Worm (Caenorhabditis elegans) whole organism, L1 larva: Measurements from ENCODE around the gene R04E5.7.
A peak's percentile ranks its signal among the peaks of the same experiment; 100 is the strongest.

Source experiments
- C16A3.4 ChIP-seq: fragments of 150-350 bp; optimal IDR thresholded peaks from 2 replicates; lab custom pipeline; 2014; ENCODE audit warnings: missing biosample characterization, missing genetic modification characterization
- C34B4.2 ChIP-seq: sonication (generic microtip); optimal IDR thresholded peaks from 2 replicates; lab custom pipeline; 2017; ENCODE audit warnings: mild to moderate bottlenecking, missing genetic modification characterization, missing compliant biosample characterization
- Y116A8C.19 ChIP-seq: sonication (generic microtip); optimal IDR thresholded peaks from 2 replicates; lab custom pipeline; 2016; ENCODE audit warnings: missing compliant biosample characterization, missing genetic modification characterization, borderline replicate concordance
- aha-1 ChIP-seq: fragments of 150-350 bp; optimal IDR thresholded peaks from 2 replicates; lab custom pipeline; 2014; ENCODE audit warnings: missing biosample characterization, missing genetic modification characterization
- aly-2 ChIP-seq: fragments of 150-350 bp; optimal IDR thresholded peaks from 2 replicates; lab custom pipeline; 2014; ENCODE audit warnings: missing biosample characterization, missing genetic modification characterization
- ama-1 ChIP-seq: fragments of 150-350 bp; optimal IDR thresholded peaks from 2 replicates; lab custom pipeline; 2014
- blmp-1 ChIP-seq: fragments of 150-350 bp; optimal IDR thresholded peaks from 2 replicates; lab custom pipeline; 2014; ENCODE audit warnings: missing biosample characterization, missing genetic modification characterization
- ceh-63 ChIP-seq: fragments of 200-800 bp; sonication (Bioruptor generic); optimal IDR thresholded peaks from 2 replicates; lab custom pipeline; 2018; ENCODE audit warnings: mild to moderate bottlenecking, missing genetic modification characterization, missing compliant biosample characterization
- ceh-8 ChIP-seq: fragments of 200-800 bp; sonication (Bioruptor generic); optimal IDR thresholded peaks from 2 replicates; lab custom pipeline; 2018; ENCODE audit warnings: mild to moderate bottlenecking, missing genetic modification characterization, moderate library complexity, missing compliant biosample characterization
- ceh-90 ChIP-seq: sonication (generic microtip); optimal IDR thresholded peaks from 2 replicates; lab custom pipeline; 2016; ENCODE audit warnings: missing genetic modification characterization, missing compliant biosample characterization
- ces-1 ChIP-seq: fragments of 150-350 bp; optimal IDR thresholded peaks from 2 replicates; lab custom pipeline; 2014; ENCODE audit warnings: missing biosample characterization, missing genetic modification reagents, missing genetic modification characterization
- dpl-1 ChIP-seq, 3 experiments: fragments of 150-350 bp in 2 of 3; sonication (generic microtip) in 1 of 3; optimal IDR thresholded peaks; 2 replicates each; lab custom pipeline; 2014 to 2017; ENCODE audit warnings: missing biosample characterization in 3 of 3, missing genetic modification characterization in 3 of 3, missing genetic modification reagents in 3 of 3
- efl-1 ChIP-seq, 4 experiments: fragments of 150-350 bp; optimal IDR thresholded peaks in 3 of 4; peaks in 1 of 4; 1 replicate in 1 of 4; 2 replicates in 3 of 4; lab custom pipeline; 2014; ENCODE audit warnings: missing biosample characterization in 2 of 4, missing genetic modification characterization in 2 of 4, missing genetic modification reagents in 2 of 4
- egl-13 ChIP-seq: sonication (generic microtip); optimal IDR thresholded peaks from 2 replicates; lab custom pipeline; 2016; ENCODE audit warnings: missing genotype, missing genetic modification reagents, missing genetic modification characterization, missing compliant biosample characterization
- ets-5 ChIP-seq: fragments of 200-800 bp; sonication (Bioruptor generic); IDR thresholded peaks from 2 replicates; pipeline ENCODE4 v1.3.6; 2022; ENCODE audit warnings: missing genetic modification characterization, missing compliant biosample characterization
- fkh-4 ChIP-seq: sonication (generic microtip); optimal IDR thresholded peaks from 2 replicates; lab custom pipeline; 2016; ENCODE audit warnings: missing compliant biosample characterization, missing genetic modification characterization, borderline replicate concordance
- fos-1 ChIP-seq: fragments of 150-350 bp; optimal IDR thresholded peaks from 2 replicates; lab custom pipeline; 2014; ENCODE audit warnings: missing biosample characterization, missing genetic modification characterization
- grh-1 ChIP-seq: fragments of 200-800 bp; sonication (Bioruptor generic); IDR thresholded peaks from 2 replicates; pipeline ENCODE4 v1.3.6; 2022; ENCODE audit warnings: missing genetic modification reagents, missing genetic modification characterization, missing compliant biosample characterization
- hlh-4 ChIP-seq: sonication (generic microtip); optimal IDR thresholded peaks from 2 replicates; lab custom pipeline; 2016; ENCODE audit warnings: mild to moderate bottlenecking, missing genetic modification characterization, missing compliant biosample characterization
- hpl-2 ChIP-seq: fragments of 150-350 bp; optimal IDR thresholded peaks from 2 replicates; lab custom pipeline; 2014; ENCODE audit warnings: missing biosample characterization, missing genetic modification reagents, missing genetic modification characterization
- irx-1 ChIP-seq: sonication (generic microtip); optimal IDR thresholded peaks from 2 replicates; lab custom pipeline; 2016; ENCODE audit warnings: missing genetic modification characterization, missing compliant biosample characterization
- lin-14 ChIP-seq: fragments of 200-800 bp; sonication (Bioruptor generic); optimal IDR thresholded peaks from 2 replicates; lab custom pipeline; 2018; ENCODE audit warnings: mild to moderate bottlenecking, missing genetic modification characterization, moderate library complexity, missing compliant biosample characterization
- lin-15B ChIP-seq: fragments of 150-350 bp; sonication (generic microtip); optimal IDR thresholded peaks from 3 replicates; lab custom pipeline; 2014; ENCODE audit warnings: missing biosample characterization, missing genetic modification characterization
- lin-35 ChIP-seq, 2 experiments: fragments of 150-350 bp; optimal IDR thresholded peaks; 2 replicates each; lab custom pipeline; 2014; ENCODE audit warnings: missing biosample characterization in 2 of 2, missing genetic modification characterization in 2 of 2, missing genetic modification reagents in 2 of 2
- lir-3 ChIP-seq: sonication (generic microtip); optimal IDR thresholded peaks from 2 replicates; lab custom pipeline; 2016; ENCODE audit warnings: mild to moderate bottlenecking, missing genetic modification characterization, moderate library complexity, missing compliant biosample characterization; ENCODE audit not compliant: poor library complexity
- mab-9 ChIP-seq: fragments of 200-800 bp; sonication (Bioruptor generic); IDR thresholded peaks from 2 replicates; pipeline ENCODE4 v1.3.6; 2022; ENCODE audit warnings: missing genetic modification reagents, missing genetic modification characterization, missing compliant biosample characterization
- mdl-1 ChIP-seq, 2 experiments: fragments of 150-350 bp; optimal IDR thresholded peaks; 2 replicates each; lab custom pipeline; 2014 to 2017; ENCODE audit warnings: missing biosample characterization in 2 of 2, missing genetic modification characterization in 2 of 2, inconsistent platforms in 1 of 2
- mef-2 ChIP-seq: fragments of 150-350 bp; optimal IDR thresholded peaks from 2 replicates; lab custom pipeline; 2014; ENCODE audit warnings: missing biosample characterization, missing genetic modification characterization
- mep-1 ChIP-seq: fragments of 150-350 bp; optimal IDR thresholded peaks from 2 replicates; lab custom pipeline; 2014; ENCODE audit warnings: missing biosample characterization, missing genetic modification characterization
- nhr-12 ChIP-seq: sonication (generic microtip); optimal IDR thresholded peaks from 2 replicates; lab custom pipeline; 2017; ENCODE audit warnings: missing biosample characterization, missing genetic modification characterization
- nhr-19 ChIP-seq: fragments of 200-800 bp; sonication (Bioruptor generic); conservative IDR thresholded peaks from 2 replicates; pipeline ENCODE4 v1.3.6; 2022; ENCODE audit warnings: missing genetic modification characterization, missing compliant biosample characterization
- nhr-237 ChIP-seq: fragments of 150-350 bp; optimal IDR thresholded peaks from 2 replicates; lab custom pipeline; 2014; ENCODE audit warnings: missing biosample characterization, missing genetic modification characterization
- nhr-28 ChIP-seq: fragments of 150-350 bp; optimal IDR thresholded peaks from 2 replicates; lab custom pipeline; 2014; ENCODE audit warnings: missing biosample characterization, missing genetic modification characterization
- nhr-47 ChIP-seq: sonication (generic microtip); optimal IDR thresholded peaks from 2 replicates; lab custom pipeline; 2016; ENCODE audit warnings: mild to moderate bottlenecking, missing genetic modification characterization, moderate library complexity, missing compliant biosample characterization
- nhr-71 ChIP-seq: sonication (generic microtip); optimal IDR thresholded peaks from 2 replicates; lab custom pipeline; 2016; ENCODE audit warnings: mild to moderate bottlenecking, missing genetic modification characterization, moderate library complexity, missing compliant biosample characterization
- nhr-76 ChIP-seq: sonication (generic microtip); optimal IDR thresholded peaks from 2 replicates; lab custom pipeline; 2017; ENCODE audit warnings: missing biosample characterization, missing genetic modification characterization
- nhr-77 ChIP-seq: fragments of 150-350 bp; optimal IDR thresholded peaks from 2 replicates; lab custom pipeline; 2014; ENCODE audit warnings: missing biosample characterization, missing genetic modification characterization
- nhr-84 ChIP-seq: sonication (generic microtip); optimal IDR thresholded peaks from 2 replicates; lab custom pipeline; 2017; ENCODE audit warnings: missing biosample characterization, missing genetic modification characterization
- pax-3 ChIP-seq: fragments of 200-800 bp; sonication (Bioruptor generic); optimal IDR thresholded peaks from 2 replicates; lab custom pipeline; 2018; ENCODE audit warnings: mild to moderate bottlenecking, missing genetic modification characterization, moderate library complexity, missing compliant biosample characterization
- rnt-1 ChIP-seq: sonication (generic microtip); optimal IDR thresholded peaks from 2 replicates; lab custom pipeline; 2016; ENCODE audit warnings: mild to moderate bottlenecking, missing genetic modification characterization, moderate library complexity, missing compliant biosample characterization
- skn-1 ChIP-seq: fragments of 150-350 bp; optimal IDR thresholded peaks from 2 replicates; lab custom pipeline; 2014; ENCODE audit warnings: missing biosample characterization, missing genetic modification characterization
- snpc-4 ChIP-seq: fragments of 150-350 bp; optimal IDR thresholded peaks from 2 replicates; lab custom pipeline; 2014; ENCODE audit warnings: missing biosample characterization, missing genetic modification characterization
- snu-23 ChIP-seq: sonication (generic microtip); optimal IDR thresholded peaks from 2 replicates; lab custom pipeline; 2016; ENCODE audit warnings: missing genetic modification characterization, missing compliant biosample characterization
- swsn-7 ChIP-seq: sonication (generic microtip); optimal IDR thresholded peaks from 2 replicates; lab custom pipeline; 2016; ENCODE audit warnings: missing genetic modification characterization, missing compliant biosample characterization
- tbx-2 ChIP-seq: sonication (generic microtip); optimal IDR thresholded peaks from 2 replicates; lab custom pipeline; 2016; ENCODE audit warnings: missing genetic modification characterization, missing compliant biosample characterization
- unc-62 ChIP-seq: fragments of 150-350 bp; optimal IDR thresholded peaks from 2 replicates; lab custom pipeline; 2014; ENCODE audit warnings: missing biosample characterization, missing genetic modification reagents, missing genetic modification characterization
- xbp-1 ChIP-seq: sonication (generic microtip); optimal IDR thresholded peaks from 2 replicates; lab custom pipeline; 2016; ENCODE audit warnings: missing genetic modification characterization, missing compliant biosample characterization
- zag-1 ChIP-seq: fragments of 150-350 bp; optimal IDR thresholded peaks from 2 replicates; lab custom pipeline; 2014; ENCODE audit warnings: missing biosample characterization, missing genetic modification characterization
- zip-4 ChIP-seq: fragments of 200-800 bp; sonication (Bioruptor generic); optimal IDR thresholded peaks from 2 replicates; lab custom pipeline; 2018; ENCODE audit warnings: mild to moderate bottlenecking, missing genetic modification characterization, moderate library complexity, missing compliant biosample characterization
- ztf-11 ChIP-seq, 2 experiments: sonication (generic microtip); optimal IDR thresholded peaks; 2 replicates each; lab custom pipeline; 2016 to 2017; ENCODE audit warnings: missing genetic modification characterization in 2 of 2, missing biosample characterization in 1 of 2, missing compliant biosample characterization in 1 of 2
- ztf-4 ChIP-seq: fragments of 150-350 bp; optimal IDR thresholded peaks from 2 replicates; lab custom pipeline; 2014; ENCODE audit warnings: missing biosample characterization, missing genetic modification characterization

Gene R04E5.7

DNA sequence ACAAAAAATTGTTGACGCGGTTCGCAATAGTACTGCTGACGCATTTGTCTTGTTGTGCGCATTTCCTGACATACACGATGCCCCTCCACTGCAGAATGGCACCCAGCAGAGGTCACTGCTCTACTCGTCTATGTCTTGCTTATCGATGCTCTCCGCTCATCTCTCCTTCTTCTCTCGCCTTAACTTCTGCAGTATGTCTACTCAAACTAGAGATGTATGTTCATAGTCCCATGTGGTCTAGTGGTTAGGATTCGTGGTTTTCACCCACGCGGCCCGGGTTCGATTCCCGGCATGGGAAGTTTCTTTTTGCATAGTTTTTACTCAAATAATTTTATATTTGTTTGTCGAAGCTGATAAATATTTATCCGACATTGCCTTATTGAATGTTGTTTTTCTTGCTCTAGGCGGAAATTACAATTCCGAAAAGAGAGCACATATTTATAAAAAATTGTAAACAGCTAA, 38.9 kb upstream of the R04E5.7 start, which contains the start of gene C28G1.2 (continued):
- TF ChIP-seq ceh-63 (GFP tag; lab: Kevin White, UChicago): peak; percentile 61
- peak; percentile 63 for TF ChIP-seq aha-1
- TF ChIP-seq skn-1 (tag; lab: Kevin White, UChicago): peak; percentile 80
- peak; percentile 18 for TF ChIP-seq mef-2 (tag; lab: Kevin White, UChicago)
- TF ChIP-seq ceh-8 (GFP tag; lab: Kevin White, UChicago): peak; percentile 92
- TF ChIP-seq pax-3 (tag; lab: Kevin White, UChicago): peak; percentile 78
- no peak for TF ChIP-seq Y116A8C.19 (tag; lab: Kevin White, UChicago)
- peak; percentile 74 to 78 for TF ChIP-seq efl-1 (optimal IDR thresholded peaks at IDR 0.05; lab: Kevin White, UChicago)
- TF ChIP-seq efl-1 (GFP tag; optimal IDR thresholded peaks at IDR 0.05 in 1 of 2; lab: Kevin White, UChicago): peak; percentile 49 to 96
- TF ChIP-seq ets-5 (GFP tag; lab: Robert Waterston, UW): no peak
- peak; percentile 76 for TF ChIP-seq fos-1 (tag; lab: Kevin White, UChicago)
- TF ChIP-seq grh-1 (GFP tag; lab: Robert Waterston, UW): peak; percentile 89
- TF ChIP-seq lir-3: peak; percentile 91
- TF ChIP-seq tbx-2: peak; percentile 93
- TF ChIP-seq nhr-84 (tag; lab: Kevin White, UChicago): no peak
- TF ChIP-seq nhr-237 (tag; lab: Kevin White, UChicago): peak; percentile 84
- peak; percentile 80 to 84 for TF ChIP-seq lin-35 (GFP tag; optimal IDR thresholded peaks at IDR 0.05; lab: Kevin White, UChicago)
- TF ChIP-seq zag-1 (tag; lab: Kevin White, UChicago): peak; percentile 71
- TF ChIP-seq nhr-71 (tag; lab: Kevin White, UChicago): peak; percentile 96
- peak; percentile 74 for TF ChIP-seq snpc-4
- TF ChIP-seq swsn-7: peak; percentile 96
- peak; percentile 95 for TF ChIP-seq xbp-1 (tag; lab: Kevin White, UChicago)
- TF ChIP-seq ces-1: no peak
- TF ChIP-seq mep-1: peak; percentile 89
- TF ChIP-seq nhr-47 (tag; lab: Kevin White, UChicago): peak; percentile 96
- peak; percentile 90 for TF ChIP-seq rnt-1 (tag; lab: Kevin White, UChicago)
- peak; percentile 97 for TF ChIP-seq lin-14 (GFP tag; lab: Kevin White, UChicago)
- TF ChIP-seq aly-2 (tag; lab: Kevin White, UChicago): peak; percentile 86
- TF ChIP-seq nhr-12 (tag; lab: Kevin White, UChicago): no peak
- peak; percentile 87 for TF ChIP-seq nhr-76 (tag; lab: Kevin White, UChicago)
- TF ChIP-seq nhr-77: peak; percentile 86
- peak; percentile 32 for TF ChIP-seq ama-1 (lab: Kevin White, UChicago)
- peak; percentile 47 for TF ChIP-seq hlh-4 (tag; lab: Kevin White, UChicago)
- no peak for TF ChIP-seq unc-62 (GFP tag; lab: Kevin White, UChicago)
- peak; percentile 93 for TF ChIP-seq irx-1 (tag; lab: Kevin White, UChicago)
- TF ChIP-seq snu-23 (GFP tag; lab: Kevin White, UChicago): peak; percentile 98
- peak; percentile 41 for TF ChIP-seq blmp-1 (tag; lab: Kevin White, UChicago)
- peak; percentile 89 for TF ChIP-seq egl-13 (tag; lab: Kevin White, UChicago)
- TF ChIP-seq zip-4 (GFP tag; lab: Kevin White, UChicago): peak; percentile 78
- no peak for TF ChIP-seq nhr-28 (tag; lab: Kevin White, UChicago)
- no peak for TF ChIP-seq ceh-90 (tag; lab: Kevin White, UChicago)
- TF ChIP-seq dpl-1 (GFP tag; optimal IDR thresholded peaks at IDR 0.05; lab: Kevin White, UChicago): peak; percentile 63 to 74 (median 73)
- TF ChIP-seq mab-9 (GFP tag; lab: Robert Waterston, UW): peak; percentile 87
- peak; percentile 50 for TF ChIP-seq lin-15B (tag; lab: Kevin White, UChicago)
- peak; percentile 89 for TF ChIP-seq C16A3.4 (tag; lab: Kevin White, UChicago)
- TF ChIP-seq hpl-2 (GFP tag; lab: Kevin White, UChicago): peak; percentile 69
- peak; percentile 62 for TF ChIP-seq fkh-4 (tag; lab: Kevin White, UChicago)
- TF ChIP-seq ztf-4: peak; percentile 87
- TF ChIP-seq mdl-1 (tag; optimal IDR thresholded peaks at IDR 0.05; lab: Kevin White, UChicago): peak; percentile 18 to 92
- peak; percentile 94 for TF ChIP-seq nhr-19 (GFP tag; lab: Robert Waterston, UW)
- TF ChIP-seq C34B4.2 (tag; lab: Kevin White, UChicago): no peak
- peak in 1 of 2 experiments; percentile 76 for TF ChIP-seq ztf-11 (tag; optimal IDR thresholded peaks at IDR 0.05; lab: Kevin White, UChicago)
